Worm (Caenorhabditis elegans): ENCODE measurements around the gene pen-2.

pen-2 gene

DNA sequence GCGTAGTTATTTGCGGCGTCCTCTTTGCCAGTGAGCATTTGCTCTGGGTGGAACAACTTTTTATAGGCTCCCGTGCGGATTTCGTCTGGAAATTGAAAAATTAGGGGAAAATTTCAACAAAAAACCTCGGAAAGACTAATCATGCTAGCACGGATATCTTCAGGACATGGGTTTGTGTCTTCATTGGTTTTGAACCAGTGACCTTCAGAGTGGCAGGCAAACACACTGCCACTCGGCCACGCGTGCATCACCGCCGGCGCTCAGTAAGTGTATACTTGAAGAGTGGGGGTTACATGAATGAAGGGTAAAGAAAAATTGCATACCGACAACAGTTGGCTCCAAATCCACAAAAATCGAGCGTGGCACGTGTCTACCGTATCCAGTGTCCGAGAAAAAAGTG is 28.1 kb downstream of the pen-2 start (continued):
- TF ChIP-seq lin-13 (GFP tag; optimal IDR thresholded peaks at IDR 0.05): no peak
- TF ChIP-seq mdl-1 (tag; optimal IDR thresholded peaks at IDR 0.05): peak in 1 of 2 experiments; percentile 14
- TF ChIP-seq crh-2 (tag; optimal IDR thresholded peaks at IDR 0.05): peak; percentile 29
- TF ChIP-seq nhr-129 (tag; optimal IDR thresholded peaks at IDR 0.05): peak; percentile 75
- no peak for TF ChIP-seq nhr-237 (tag; optimal IDR thresholded peaks at IDR 0.05)
- TF ChIP-seq F13H6.1 (tag; optimal IDR thresholded peaks at IDR 0.05): peak; percentile 41
- no peak for TF ChIP-seq ceh-82 (tag; optimal IDR thresholded peaks at IDR 0.05)
- no peak for TF ChIP-seq ama-1 (optimal IDR thresholded peaks at IDR 0.05)
- TF ChIP-seq ztf-11 (tag; optimal IDR thresholded peaks at IDR 0.05): no peak
- TF ChIP-seq unc-39 (tag; optimal IDR thresholded peaks at IDR 0.05): no peak
- TF ChIP-seq nhr-23 (tag; optimal IDR thresholded peaks at IDR 0.05): no peak
- TF ChIP-seq skn-1 (tag; optimal IDR thresholded peaks at IDR 0.05): no peak
- no peak for TF ChIP-seq mab-5 (tag; optimal IDR thresholded peaks at IDR 0.05)
- no peak for TF ChIP-seq elt-3 (tag; optimal IDR thresholded peaks at IDR 0.05)
- no peak for TF ChIP-seq elt-1 (tag; optimal IDR thresholded peaks at IDR 0.05)

DNA sequence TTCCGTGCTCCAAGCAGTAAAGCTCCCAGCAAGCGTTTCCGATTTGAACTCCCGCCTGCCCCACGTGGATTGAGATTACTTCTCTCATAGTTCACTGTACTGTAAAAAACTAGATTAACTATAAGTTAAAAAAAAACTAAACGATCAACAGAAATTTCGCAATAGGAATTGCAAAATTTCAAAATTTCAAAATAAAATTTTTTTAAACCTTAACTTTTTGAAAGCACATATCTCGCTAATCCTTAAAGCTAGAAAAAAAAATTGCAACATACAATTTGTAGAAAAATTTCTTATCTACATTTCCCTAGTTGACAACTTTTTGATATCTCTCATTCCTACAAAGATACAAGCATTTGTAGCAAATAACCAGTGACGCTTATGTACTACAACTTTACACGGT is 28.6 kb downstream of the pen-2 start, which contains the start of gene tba-7:
Gene tba-7, minus strand, starts transcription at position 101 of the 400 bp plus-strand sequence.
- TF ChIP-seq ztf-11 (tag; optimal IDR thresholded peaks at IDR 0.05) (no peak), zag-1 (tag; optimal IDR thresholded peaks at IDR 0.05) (no peak), fos-1 (tag; optimal IDR thresholded peaks at IDR 0.05) (no peak), ztf-1 (GFP tag; conservative IDR thresholded peaks at IDR 0.05) (no peak), nhr-129 (tag; optimal IDR thresholded peaks at IDR 0.05) (no peak), nhr-12 (tag; optimal IDR thresholded peaks at IDR 0.05) (no peak), nhr-77 (tag; optimal IDR thresholded peaks at IDR 0.05) (no peak), nhr-25 (tag; optimal IDR thresholded peaks at IDR 0.05) (no peak), ceh-16 (tag; optimal IDR thresholded peaks at IDR 0.05) (no peak), gmeb-1 (tag; optimal IDR thresholded peaks at IDR 0.05) (no peak), lin-39 (tag; optimal IDR thresholded peaks at IDR 0.05) (no peak), mbf-1 (tag; optimal IDR thresholded peaks at IDR 0.05) (no peak), ztf-4 (tag; optimal IDR thresholded peaks at IDR 0.05) (no peak), ama-1 (optimal IDR thresholded peaks at IDR 0.05) (no peak), blmp-1 (tag; optimal IDR thresholded peaks at IDR 0.05; ENCODE audit: insufficient read depth) (no peak)

DNA sequence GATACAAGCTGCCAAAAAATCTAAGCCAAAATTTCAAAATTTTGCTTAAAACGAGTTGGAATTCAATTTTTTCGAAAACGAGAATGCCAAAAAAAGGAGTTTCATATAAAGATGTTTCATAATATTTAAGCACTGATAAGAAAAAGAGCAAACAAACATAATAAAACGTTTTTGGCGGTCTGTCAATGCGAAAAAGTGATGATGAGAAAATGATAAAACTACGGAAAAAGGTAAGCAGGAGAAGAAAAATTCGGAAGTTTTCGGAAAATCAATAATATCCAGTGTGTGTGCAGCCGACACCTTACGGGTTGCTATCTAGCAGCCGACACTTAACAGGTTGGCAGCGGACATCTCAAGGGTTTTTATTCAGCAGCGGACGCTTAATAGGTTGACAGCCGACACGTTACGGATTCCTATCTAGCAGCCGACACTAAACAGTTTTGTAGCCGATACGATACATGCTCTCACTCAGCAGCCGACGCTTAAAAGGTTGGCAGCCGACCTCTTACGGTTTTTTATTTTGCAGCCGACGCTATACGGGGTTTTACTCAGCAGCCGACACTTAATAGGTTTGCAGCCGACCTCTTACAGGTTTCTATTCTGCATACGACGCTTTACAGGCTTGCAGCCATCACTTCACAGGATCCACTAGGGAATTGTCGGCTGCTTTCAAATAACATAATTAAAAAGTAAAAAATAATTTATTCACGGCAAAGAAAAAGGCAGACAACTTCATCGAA is 29.2 kb downstream of the pen-2 start:
- TF ChIP-seq lin-13 (GFP tag; optimal IDR thresholded peaks at IDR 0.05) (peak; percentile 16), sma-9 (GFP tag; optimal IDR thresholded peaks at IDR 0.05) (no peak), sma-9 (tag; optimal IDR thresholded peaks at IDR 0.05) (no peak), fos-1 (tag; optimal IDR thresholded peaks at IDR 0.05) (peak; percentile 73), snpc-4 (tag; optimal IDR thresholded peaks at IDR 0.05) (peak; percentile 69), ztf-1 (GFP tag; conservative IDR thresholded peaks at IDR 0.05) (no peak)

DNA sequence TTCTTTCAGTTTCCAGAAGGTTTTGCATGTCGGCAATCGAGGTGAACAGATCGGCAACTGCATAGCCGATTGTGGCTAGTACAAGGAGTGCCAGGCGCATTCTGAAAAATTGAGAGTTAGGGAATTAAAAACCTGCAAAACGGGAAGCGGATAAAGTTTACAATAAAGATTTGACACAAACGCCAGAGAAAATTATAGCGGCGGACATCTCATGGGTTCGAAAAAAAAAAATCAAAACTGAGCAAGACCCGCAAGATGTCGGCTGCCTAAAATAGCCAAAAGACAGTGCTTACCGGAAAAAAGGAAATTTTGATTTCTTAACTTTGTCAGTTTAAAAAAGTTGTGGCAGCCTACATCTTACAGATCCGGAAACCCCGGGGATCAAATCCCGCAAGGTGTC is 34.8 kb downstream of the pen-2 start, which contains the start of gene dpy-18:
Gene dpy-18, minus strand, starts transcription at position 101 of the 400 bp plus-strand sequence.
- TF ChIP-seq sem-4 (tag; optimal IDR thresholded peaks at IDR 0.05) (no peak), mdl-1 (tag; optimal IDR thresholded peaks at IDR 0.05) (no peak), unc-39 (tag; optimal IDR thresholded peaks at IDR 0.05) (no peak), skn-1 (tag; optimal IDR thresholded peaks at IDR 0.05) (no peak)

DNA sequence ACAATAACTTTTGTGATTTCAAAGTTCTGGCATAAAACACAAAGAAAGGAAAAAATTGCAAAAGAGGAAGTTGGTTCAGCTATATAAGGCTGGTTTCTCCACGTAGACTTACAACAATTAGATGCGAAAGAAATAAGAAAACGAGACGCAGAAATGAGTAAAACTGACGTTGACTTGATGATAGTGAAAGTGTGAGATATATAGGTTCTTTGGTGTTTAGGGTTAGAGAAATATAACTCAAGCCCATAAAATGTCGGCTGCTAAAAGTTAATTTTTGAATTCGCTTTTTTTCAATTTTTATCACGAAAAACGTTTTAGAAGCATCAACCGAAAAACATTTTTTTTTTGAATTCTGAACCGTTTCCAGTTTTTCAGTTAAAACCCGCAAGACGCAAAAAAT is 35.3 kb downstream of the pen-2 start:
- TF ChIP-seq C34F6.9 (tag; optimal IDR thresholded peaks at IDR 0.05): no peak
- TF ChIP-seq nhr-23 (tag; optimal IDR thresholded peaks at IDR 0.05): no peak
- no peak for TF ChIP-seq unc-39 (tag; optimal IDR thresholded peaks at IDR 0.05)
- no peak for TF ChIP-seq R02D3.7 (tag; optimal IDR thresholded peaks at IDR 0.05)
- TF ChIP-seq Y55F3AM.14 (GFP tag; optimal IDR thresholded peaks at IDR 0.05): no peak
- no peak for TF ChIP-seq F13H6.1 (tag; optimal IDR thresholded peaks at IDR 0.05)
- TF ChIP-seq snpc-4 (tag; optimal IDR thresholded peaks at IDR 0.05): peak; percentile 87
- no peak for TF ChIP-seq fos-1 (tag; optimal IDR thresholded peaks at IDR 0.05)
- TF ChIP-seq skn-1 (tag; optimal IDR thresholded peaks at IDR 0.05): no peak
- TF ChIP-seq blmp-1 (tag; optimal IDR thresholded peaks at IDR 0.05; ENCODE audit: insufficient read depth): peak; percentile 91
- no peak for TF ChIP-seq crh-2 (tag; optimal IDR thresholded peaks at IDR 0.05)
- no peak for TF ChIP-seq lin-39 (tag; optimal IDR thresholded peaks at IDR 0.05)
- no peak for TF ChIP-seq mbf-1 (tag; optimal IDR thresholded peaks at IDR 0.05)
- TF ChIP-seq nhr-6 (tag; optimal IDR thresholded peaks at IDR 0.05): no peak
- TF ChIP-seq sma-9 (GFP tag; optimal IDR thresholded peaks at IDR 0.05): no peak
- TF ChIP-seq sma-9 (tag; optimal IDR thresholded peaks at IDR 0.05): no peak
- TF ChIP-seq aly-2 (tag; optimal IDR thresholded peaks at IDR 0.05): no peak
- TF ChIP-seq lin-13 (GFP tag; optimal IDR thresholded peaks at IDR 0.05): peak; percentile 11
- no peak for TF ChIP-seq ama-1 (optimal IDR thresholded peaks at IDR 0.05)
- TF ChIP-seq mab-5 (tag; optimal IDR thresholded peaks at IDR 0.05): no peak
- TF ChIP-seq ztf-4 (tag; optimal IDR thresholded peaks at IDR 0.05): no peak
- TF ChIP-seq lsy-2 (tag; optimal IDR thresholded peaks at IDR 0.05): peak in 1 of 2 experiments; percentile 5
- no peak for TF ChIP-seq nhr-237 (tag; optimal IDR thresholded peaks at IDR 0.05)
- TF ChIP-seq sma-3 (GFP tag; optimal IDR thresholded peaks at IDR 0.05): no peak
- no peak for TF ChIP-seq sem-4 (tag; optimal IDR thresholded peaks at IDR 0.05)
- no peak for TF ChIP-seq nhr-12 (tag; optimal IDR thresholded peaks at IDR 0.05)

All from whole organism, L2 larva.